Worm (Caenorhabditis elegans) whole organism, L4 larva: Measurements from ENCODE around the gene eif-3.B.
"Not testable (repeated sequence)": the region's sequence is repeated elsewhere in the genome, so short reads cannot be mapped to it uniquely, and the experiment has no call there.

Source experiments
- F10B5.3 ChIP-seq: sonication (generic microtip); optimal IDR thresholded peaks from 2 replicates; lab custom pipeline; 2016; ENCODE audit warnings: mild to moderate bottlenecking, missing genetic modification characterization, missing compliant biosample characterization
- F26F4.8 ChIP-seq: fragments of 200-800 bp; sonication (Bioruptor generic); conservative IDR thresholded peaks from 2 replicates; pipeline ENCODE4 v1.3.6; 2022; ENCODE audit warnings: missing genetic modification characterization, missing compliant biosample characterization
- Y48G9A.11 ChIP-seq: fragments of 200-800 bp; sonication (Bioruptor generic); IDR thresholded peaks from 2 replicates; pipeline ENCODE4 v1.3.6; 2022; ENCODE audit warnings: missing genetic modification reagents, missing genetic modification characterization, missing compliant biosample characterization
- Y75B8A.6 ChIP-seq: fragments of 200-800 bp; sonication (Bioruptor generic); IDR thresholded peaks from 2 replicates; pipeline ENCODE4 v1.3.6; 2022; ENCODE audit warnings: missing genetic modification reagents, missing genetic modification characterization, missing compliant biosample characterization
- aha-1 ChIP-seq: fragments of 150-350 bp; peaks from one replicate; lab custom pipeline; 2014; ENCODE audit warnings: missing biosample characterization, missing genetic modification characterization
- aly-2 ChIP-seq: sonication (generic microtip); optimal IDR thresholded peaks from 2 replicates; lab custom pipeline; 2018; ENCODE audit warnings: missing biosample characterization, missing genetic modification characterization
- arid-1 ChIP-seq: fragments of 200-800 bp; sonication (Bioruptor generic); conservative IDR thresholded peaks from 2 replicates; pipeline ENCODE4 v1.3.6; 2022; ENCODE audit warnings: missing genetic modification reagents, missing genetic modification characterization, missing compliant biosample characterization
- ceh-20 ChIP-seq: fragments of 200-800 bp; sonication (Bioruptor generic); IDR thresholded peaks from 2 replicates; pipeline ENCODE4 v1.3.6; 2022; ENCODE audit warnings: missing genetic modification reagents, missing genetic modification characterization, missing compliant biosample characterization
- ceh-32 ChIP-seq: sonication (generic microtip); optimal IDR thresholded peaks from 2 replicates; lab custom pipeline; 2016; ENCODE audit warnings: mild to moderate bottlenecking, missing genetic modification characterization, missing compliant biosample characterization; ENCODE audit not compliant: poor library complexity
- ceh-82 ChIP-seq: sonication (generic microtip); optimal IDR thresholded peaks from 2 replicates; lab custom pipeline; 2017; ENCODE audit warnings: missing biosample characterization, missing genetic modification characterization
- cey-2 ChIP-seq: sonication (generic microtip); optimal IDR thresholded peaks from 3 replicates; lab custom pipeline; 2017; ENCODE audit warnings: missing genetic modification characterization, mild to moderate bottlenecking, missing compliant biosample characterization, antibody characterized with exemption, borderline replicate concordance; ENCODE audit not compliant: insufficient read depth
- daf-12 ChIP-seq: fragments of 150-350 bp; optimal IDR thresholded peaks from 2 replicates; lab custom pipeline; 2014; ENCODE audit warnings: missing biosample characterization, missing genetic modification reagents, missing genetic modification characterization
- daf-16 ChIP-seq, 3 experiments: sonication (generic microtip); optimal IDR thresholded peaks; 2 replicates each; lab custom pipeline; 2016 to 2017; ENCODE audit warnings: missing genetic modification characterization in 3 of 3, missing genetic modification reagents in 3 of 3, mild to moderate bottlenecking in 2 of 3, missing compliant biosample characterization in 2 of 3, missing biosample characterization in 1 of 3, moderate library complexity in 1 of 3
- daf-19 ChIP-seq: fragments of 200-800 bp; sonication (Bioruptor generic); conservative IDR thresholded peaks from 2 replicates; pipeline ENCODE4 v1.3.6; 2022; ENCODE audit warnings: missing genetic modification characterization, missing compliant biosample characterization
- dmd-6 ChIP-seq: fragments of 200-800 bp; sonication (Bioruptor generic); IDR thresholded peaks from 2 replicates; pipeline ENCODE4 v1.3.6; 2022; ENCODE audit warnings: missing genetic modification reagents, missing genetic modification characterization, missing compliant biosample characterization
- dve-1 ChIP-seq: sonication (generic microtip); optimal IDR thresholded peaks from 2 replicates; lab custom pipeline; 2017; ENCODE audit warnings: antibody characterized with exemption, mild to moderate bottlenecking, missing genetic modification characterization, missing compliant biosample characterization; ENCODE audit not compliant: insufficient read depth
- egl-43 ChIP-seq: fragments of 200-800 bp; sonication (Bioruptor generic); IDR thresholded peaks from 2 replicates; pipeline ENCODE4 v1.3.6; 2022; ENCODE audit warnings: missing genetic modification reagents, missing genetic modification characterization, missing compliant biosample characterization
- fos-1 ChIP-seq: fragments of 150-350 bp; optimal IDR thresholded peaks from 2 replicates; lab custom pipeline; 2014; ENCODE audit warnings: missing biosample characterization, missing genetic modification characterization
- gei-8 ChIP-seq: fragments of 200-800 bp; sonication (Bioruptor generic); optimal IDR thresholded peaks from 2 replicates; lab custom pipeline; 2018; ENCODE audit warnings: mild to moderate bottlenecking, missing genetic modification characterization, missing compliant biosample characterization
- hmg-1.1 ChIP-seq: fragments of 200-800 bp; sonication (Bioruptor generic); IDR thresholded peaks from 2 replicates; pipeline ENCODE4 v1.3.6; 2022; ENCODE audit warnings: missing genetic modification reagents, missing genetic modification characterization, missing compliant biosample characterization
- lim-7 ChIP-seq: fragments of 200-800 bp; sonication (Bioruptor generic); IDR thresholded peaks from 2 replicates; pipeline ENCODE4 v1.3.6; 2022; ENCODE audit warnings: missing genetic modification characterization, missing compliant biosample characterization
- lin-13 ChIP-seq: fragments of 150-350 bp; optimal IDR thresholded peaks from 2 replicates; lab custom pipeline; 2014; ENCODE audit warnings: missing biosample characterization, missing genetic modification reagents, missing genetic modification characterization
- lin-15B ChIP-seq: fragments of 150-350 bp; sonication (generic microtip); optimal IDR thresholded peaks from 3 replicates; lab custom pipeline; 2014; ENCODE audit warnings: missing biosample characterization, missing genetic modification characterization
- lin-29 ChIP-seq: fragments of 200-800 bp; sonication (Bioruptor generic); IDR thresholded peaks from 2 replicates; pipeline ENCODE4 v1.3.6; 2022; ENCODE audit warnings: missing genetic modification reagents, missing genetic modification characterization, missing compliant biosample characterization
- lin-38 ChIP-seq: fragments of 200-800 bp; sonication (Bioruptor generic); IDR thresholded peaks from 2 replicates; pipeline ENCODE4 v1.3.6; 2022; ENCODE audit warnings: missing genetic modification reagents, missing genetic modification characterization, missing compliant biosample characterization
- madf-5 ChIP-seq, 2 experiments: fragments of 200-800 bp; sonication (Bioruptor generic); IDR thresholded peaks; 2 replicates each; pipeline ENCODE4 v1.3.6; 2022; ENCODE audit warnings: missing compliant biosample characterization in 2 of 2, missing genetic modification characterization in 2 of 2
- mdl-1 ChIP-seq, 2 experiments: fragments of 150-350 bp in 1 of 2; sonication (generic microtip) in 1 of 2; optimal IDR thresholded peaks; 2 replicates each; lab custom pipeline; 2014 to 2017; ENCODE audit warnings: missing biosample characterization in 2 of 2, missing genetic modification characterization in 2 of 2
- mdt-29 ChIP-seq: fragments of 200-800 bp; sonication (Bioruptor generic); IDR thresholded peaks from 2 replicates; pipeline ENCODE4 v1.3.6; 2022; ENCODE audit warnings: missing genetic modification reagents, missing genetic modification characterization, missing compliant biosample characterization
- mep-1 ChIP-seq: fragments of 150-350 bp; sonication (generic microtip); optimal IDR thresholded peaks from 3 replicates; lab custom pipeline; 2014; ENCODE audit warnings: missing biosample characterization, missing genetic modification characterization
- mes-2 ChIP-seq: sonication (generic microtip); optimal IDR thresholded peaks from 2 replicates; lab custom pipeline; 2016; ENCODE audit warnings: missing genotype, mild to moderate bottlenecking, missing genetic modification characterization, missing compliant biosample characterization; ENCODE audit not compliant: poor library complexity, severe bottlenecking
- mxl-2 ChIP-seq: fragments of 200-800 bp; sonication (Bioruptor generic); conservative IDR thresholded peaks from 2 replicates; pipeline ENCODE4 v1.3.6; 2022; ENCODE audit warnings: missing genetic modification reagents, missing genetic modification characterization, missing compliant biosample characterization
- nhr-41 ChIP-seq: fragments of 200-800 bp; sonication (Bioruptor generic); IDR thresholded peaks from 2 replicates; pipeline ENCODE4 v1.3.6; 2022; ENCODE audit warnings: missing genetic modification reagents, missing genetic modification characterization, missing compliant biosample characterization
- nhr-76 ChIP-seq: fragments of 150-350 bp; optimal IDR thresholded peaks from 2 replicates; lab custom pipeline; 2014; ENCODE audit warnings: missing biosample characterization, missing genetic modification characterization
- pha-4 ChIP-seq, 2 experiments: fragments of 150-350 bp in 1 of 2; fragments of 200-800 bp in 1 of 2; sonication (Bioruptor generic) in 1 of 2; IDR thresholded peaks in 1 of 2; optimal IDR thresholded peaks in 1 of 2; 2 replicates each; pipeline versions ENCODE4 v1.3.6 to Lab custom; 2014 to 2022; ENCODE audit warnings: missing genetic modification characterization in 2 of 2, missing genetic modification reagents in 2 of 2, missing biosample characterization in 1 of 2, missing compliant biosample characterization in 1 of 2
- saeg-2 ChIP-seq: fragments of 200-800 bp; sonication (Bioruptor generic); IDR thresholded peaks from 2 replicates; pipeline ENCODE4 v1.3.6; 2022; ENCODE audit warnings: missing genetic modification reagents, missing genetic modification characterization, missing compliant biosample characterization
- unc-39 ChIP-seq: sonication (generic microtip); optimal IDR thresholded peaks from 2 replicates; lab custom pipeline; 2017; ENCODE audit warnings: missing biosample characterization, missing genetic modification characterization
- unc-62 ChIP-seq, 3 experiments: fragments of 150-350 bp in 1 of 3; sonication (generic microtip); optimal IDR thresholded peaks in 2 of 3; peaks in 1 of 3; 1 replicate in 1 of 3; 2 replicates in 2 of 3; lab custom pipeline; 2014 to 2017; ENCODE audit warnings: missing biosample characterization in 3 of 3, missing genetic modification characterization in 3 of 3, missing genetic modification reagents in 3 of 3, missing genotype in 1 of 3
- vab-7 ChIP-seq: fragments of 200-800 bp; sonication (Bioruptor generic); IDR thresholded peaks from 2 replicates; pipeline ENCODE4 v1.3.6; 2022; ENCODE audit warnings: missing genetic modification reagents, missing genetic modification characterization, missing compliant biosample characterization
- zag-1 ChIP-seq: fragments of 150-350 bp; optimal IDR thresholded peaks from 2 replicates; lab custom pipeline; 2014; ENCODE audit warnings: missing biosample characterization, missing genetic modification characterization
- zfp-3 ChIP-seq: fragments of 200-800 bp; sonication (Bioruptor generic); conservative IDR thresholded peaks from 2 replicates; pipeline ENCODE4 v1.3.6; 2022; ENCODE audit warnings: missing genetic modification reagents, missing genetic modification characterization, missing compliant biosample characterization
- zip-11 ChIP-seq: fragments of 200-800 bp; sonication (Bioruptor generic); IDR thresholded peaks from 2 replicates; pipeline ENCODE4 v1.3.6; 2022; ENCODE audit warnings: missing genetic modification characterization, missing compliant biosample characterization

Gene eif-3.B

ce11 chrII:14801086-14801531 is 5.9 kb downstream of the eif-3.B start (continued):
- TF ChIP-seq zag-1 (tag; lab: Kevin White, UChicago), result no peak

ce11 chrII:14802527-14802926 is 7.3 kb downstream of the eif-3.B start:
- TF ChIP-seq lim-7 (GFP tag; lab: Robert Waterston, UW) (peak; percentile 11; the same call in 1 of the 2 replicates), Y48G9A.11 (GFP tag; lab: Robert Waterston, UW) (peak; percentile 9; the same call in 1 of the 2 replicates), vab-7 (GFP tag; lab: Robert Waterston, UW) (peak; percentile 57), madf-5 (GFP tag; IDR thresholded peaks at IDR 0.05; lab: Robert Waterston, UW) (0 out of 4 replicates have a peak, but pooled peaks of 1 of the 2 experiments have one; percentile 58), egl-43 (GFP tag; lab: Robert Waterston, UW) (peak; percentile 58; the same call in 1 of the 2 replicates), mes-2 (peak; percentile 21), lin-38 (GFP tag; lab: Robert Waterston, UW) (peak; percentile 65), dmd-6 (GFP tag; lab: Robert Waterston, UW) (0 out of 2 replicates have a peak, but pooled peaks have one; percentile 8), arid-1 (GFP tag; lab: Robert Waterston, UW) (peak; percentile 39; the same call in 1 of the 2 replicates), F26F4.8 (0 out of 2 replicates have a peak, but pooled peaks have one; percentile 47), hmg-1.1 (GFP tag; lab: Robert Waterston, UW) (0 out of 2 replicates have a peak, but pooled peaks have one; percentile 17), Y75B8A.6 (GFP tag; lab: Robert Waterston, UW) (0 out of 2 replicates have a peak, but pooled peaks have one; percentile 32), pha-4 (GFP tag; IDR thresholded peaks at IDR 0.05; lab: Robert Waterston, UW) (peak; percentile 46; the same call in 1 of the 2 replicates), mdt-29 (0 out of 2 replicates have a peak, but pooled peaks have one; percentile 56)
- not testable (repeated sequence) for TF ChIP-seq pha-4 (tag; optimal IDR thresholded peaks at IDR 0.05; lab: Kevin White, UChicago)
- TF ChIP-seq, all 104 proteins: peak for 14; not testable (repeated sequence) for 90

- TF ChIP-seq zip-11 (no peak), mdl-1 (tag; optimal IDR thresholded peaks at IDR 0.05; lab: Kevin White, UChicago) (no peak), lin-13 (GFP tag; lab: Kevin White, UChicago) (no peak), gei-8 (GFP tag; lab: Kevin White, UChicago) (peak; percentile 72), daf-12 (tag; lab: Kevin White, UChicago) (no peak), F10B5.3 (peak; percentile 61), zfp-3 (GFP tag; lab: Robert Waterston, UW) (0 out of 2 replicates have a peak, but pooled peaks have one; percentile 51), mes-2 (peak; percentile 74), daf-16 (GFP tag; optimal IDR thresholded peaks at IDR 0.05; lab: Kevin White, UChicago) (peak; percentile 32 to 69), daf-16 (tag; optimal IDR thresholded peaks at IDR 0.05; lab: Kevin White, UChicago) (peak; percentile 56), egl-43 (GFP tag; lab: Robert Waterston, UW) (peak; percentile 67), nhr-76 (no peak), unc-39 (no peak), aly-2 (tag; lab: Kevin White, UChicago) (peak; percentile 71), dve-1 (peak; percentile 95), ceh-82 (tag; lab: Kevin White, UChicago) (no peak), saeg-2 (GFP tag; lab: Robert Waterston, UW) (peak; percentile 71; the same call in 1 of the 2 replicates), ceh-20 (no peak; the same call in 1 of the 2 replicates), lim-7 (GFP tag; lab: Robert Waterston, UW) (peak; percentile 74; the same call in 1 of the 2 replicates), mxl-2 (GFP tag; lab: Robert Waterston, UW) (0 out of 2 replicates have a peak, but pooled peaks have one; percentile 49), ceh-32 (peak; percentile 11), mep-1 (tag; lab: Kevin White, UChicago) (peak; percentile 80), unc-62 (GFP tag; optimal IDR thresholded peaks at IDR 0.05 in 1 of 2; lab: Kevin White, UChicago) (peak in 1 of 2 experiments; percentile 93), unc-62 (tag; optimal IDR thresholded peaks at IDR 0.05; lab: Kevin White, UChicago) (no peak), Y75B8A.6 (GFP tag; lab: Robert Waterston, UW) (no peak), lin-29 (GFP tag; lab: Robert Waterston, UW) (peak; percentile 38; the same call in 1 of the 2 replicates), fos-1 (tag; lab: Kevin White, UChicago) (no peak), lin-15B (tag; lab: Kevin White, UChicago) (no peak), nhr-41 (GFP tag; lab: Robert Waterston, UW) (peak; percentile 17; the same call in 1 of the 2 replicates), daf-19 (GFP tag; lab: Robert Waterston, UW) (peak; percentile 85; the same call in 1 of the 2 replicates), vab-7 (GFP tag; lab: Robert Waterston, UW) (peak; percentile 77), aha-1 (tag; lab: Kevin White, UChicago) (peak; percentile 14), cey-2 (tag; lab: Kevin White, UChicago) (peak; percentile 35)
Measured at ce11 chrII:14804259-14804899, 9.2 kb downstream of the eif-3.B start, which contains the start of gene W01D2.3. Gene W01D2.3 (minus strand): TSS chrII:14804309.
